Worm (Caenorhabditis elegans): ENCODE measurements around the gene Y54F10BM.9.
"Not testable (repeated sequence)": the region's sequence is repeated elsewhere in the genome, so short reads cannot be mapped to it uniquely, and the experiment has no call there.

Gene Y54F10BM.9

ce11 chrIII:2272075-2272474 is 32.7 kb downstream of the Y54F10BM.9 start, which contains the start of gene fbxa-48:
Gene fbxa-48, minus strand, starts transcription at chrIII:2272175.
- TF ChIP-seq zip-11 (GFP tag; IDR thresholded peaks at IDR 0.05) (no peak), pqm-1 (tag; optimal IDR thresholded peaks at IDR 0.05) (peak; percentile 5)

ce11 chrIII:2271016-2271590 is 33.6 kb downstream of the Y54F10BM.9 start:
- TF ChIP-seq lin-38 (GFP tag; IDR thresholded peaks at IDR 0.05), result peak; percentile 67

DNA sequence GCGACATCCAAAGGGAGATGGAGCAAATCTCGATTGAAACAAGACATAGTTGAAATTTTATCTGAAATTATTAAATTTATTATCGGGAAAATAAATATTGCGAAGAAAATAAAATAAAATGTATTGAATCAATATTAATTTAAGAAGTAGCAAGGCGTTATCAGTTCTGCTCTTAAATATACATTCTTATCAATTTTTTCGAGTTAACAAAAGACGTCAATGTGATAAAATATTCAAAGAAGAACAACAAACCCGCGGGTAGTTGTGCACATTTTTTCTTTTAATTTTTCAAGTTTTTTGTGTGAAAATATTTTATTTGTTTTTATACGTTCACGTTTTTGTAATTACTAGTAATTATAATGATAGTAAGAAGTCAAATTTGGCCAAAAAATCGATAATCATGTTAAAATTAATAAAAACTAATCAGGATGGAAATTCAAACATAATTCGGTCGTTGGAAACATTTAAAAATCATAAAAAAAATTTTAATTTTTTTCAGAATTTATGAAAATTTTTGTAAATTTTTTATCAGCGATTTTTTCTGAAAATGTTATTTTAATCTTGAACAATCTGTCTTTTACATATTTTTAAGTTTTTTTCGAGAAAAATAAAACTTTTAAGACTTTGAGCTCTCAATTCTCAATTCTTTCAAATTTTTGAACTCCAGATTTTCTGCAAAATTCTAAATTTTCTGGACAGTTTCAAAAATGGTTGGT is 38.6 kb downstream of the Y54F10BM.9 start, which contains the start of gene fbxa-9:
fbxa-9 (plus strand) TSS at position 666 of the 716 bp plus-strand sequence.
- TF ChIP-seq pqm-1 (tag; optimal IDR thresholded peaks at IDR 0.05) (peak; percentile 55), ZK337.2 (GFP tag; IDR thresholded peaks at IDR 0.05) (no peak), snpc-1.2 (GFP tag; IDR thresholded peaks at IDR 0.05) (no peak), skn-1 (tag; optimal IDR thresholded peaks at IDR 0.05) (no peak), nhr-28 (tag; optimal IDR thresholded peaks at IDR 0.05) (peak; percentile 42), unc-130 (GFP tag; optimal IDR thresholded peaks at IDR 0.05) (no peak), madf-9 (GFP tag; conservative IDR thresholded peaks at IDR 0.05) (no peak)

DNA sequence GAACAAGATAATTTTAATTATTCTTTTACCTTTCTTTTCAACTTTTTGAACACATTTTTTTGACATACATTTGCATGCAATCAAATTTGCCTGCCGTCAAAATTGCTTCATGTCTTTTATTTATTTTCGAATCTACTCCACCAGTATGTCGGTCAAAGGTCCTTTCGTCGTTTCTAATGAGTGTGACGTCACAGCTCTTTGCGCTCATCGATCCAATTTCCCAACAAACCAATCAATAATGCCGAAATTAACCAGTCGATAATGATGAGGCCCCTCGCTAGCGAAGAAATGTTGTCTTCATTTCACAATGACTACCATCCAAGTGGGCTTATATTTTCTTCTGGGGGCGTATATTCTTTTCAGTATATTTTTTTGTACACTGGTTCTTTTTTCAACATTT is 41.8 kb downstream of the Y54F10BM.9 start, which contains the start of gene Y54F10BM.6:
Y54F10BM.6 (plus strand) TSS at position 301 of the 400 bp plus-strand sequence.
- TF ChIP-seq F37D6.2 (tag; optimal IDR thresholded peaks at IDR 0.05) (no peak), cey-2 (tag; optimal IDR thresholded peaks at IDR 0.05; ENCODE audit: borderline replicate concordance, insufficient read depth) (no peak), daf-12 (tag; optimal IDR thresholded peaks at IDR 0.05) (no peak), egl-43 (GFP tag; IDR thresholded peaks at IDR 0.05) (no peak), nhr-77 (tag; optimal IDR thresholded peaks at IDR 0.05) (no peak), unc-62 (GFP tag; optimal IDR thresholded peaks at IDR 0.05 in 1 of 2) (no peak), unc-62 (tag; optimal IDR thresholded peaks at IDR 0.05) (no peak), Y105C5A.15 (GFP tag; IDR thresholded peaks at IDR 0.05) (no peak), Y5F2A.4 (GFP tag; optimal IDR thresholded peaks at IDR 0.05) (no peak), nhr-48 (tag; optimal IDR thresholded peaks at IDR 0.05) (no peak), ceh-44 (GFP tag; IDR thresholded peaks at IDR 0.05) (no peak), sdz-12 (GFP tag; optimal IDR thresholded peaks at IDR 0.05) (no peak), nhr-6 (tag; optimal IDR thresholded peaks at IDR 0.05) (no peak)

DNA sequence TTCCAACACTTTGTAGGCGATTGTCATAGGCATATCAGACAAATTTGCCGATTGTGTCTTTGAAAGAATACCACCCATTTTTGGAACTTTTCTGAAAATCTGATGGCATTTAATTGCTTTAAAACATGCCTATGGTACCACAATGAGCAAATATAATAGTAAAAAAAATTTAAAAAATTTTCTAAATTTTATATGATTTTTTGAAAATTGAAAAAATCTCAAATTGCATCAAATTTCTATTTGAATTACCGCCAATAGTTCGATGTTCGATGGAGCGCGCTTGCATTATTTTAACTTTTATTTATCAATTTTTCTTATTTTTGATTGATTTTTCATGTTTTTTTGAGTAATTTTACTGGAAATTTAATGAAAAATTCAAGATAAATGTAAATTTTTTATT is 43.4 kb downstream of the Y54F10BM.9 start, which contains the start of gene fbxa-42:
fbxa-42 (minus strand) TSS at position 101 of the 400 bp plus-strand sequence.
- TF ChIP-seq madf-5 (GFP tag; IDR thresholded peaks at IDR 0.05); ces-1 (GFP tag; optimal IDR thresholded peaks at IDR 0.05); F49E8.2 (tag; optimal IDR thresholded peaks at IDR 0.05; ENCODE audit: borderline replicate concordance): not testable (repeated sequence)

ce11 chrIII:2259329-2259728 is 45.4 kb downstream of the Y54F10BM.9 start:
- no peak for TF ChIP-seq rbr-2 (tag; optimal IDR thresholded peaks at IDR 0.05)
- TF ChIP-seq ceh-32 (tag; optimal IDR thresholded peaks at IDR 0.05; ENCODE audit: poor library complexity), result no peak
- no peak for TF ChIP-seq attf-4 (tag; optimal IDR thresholded peaks at IDR 0.05)
- no peak for TF ChIP-seq nhr-76 (tag; optimal IDR thresholded peaks at IDR 0.05)
- no peak for TF ChIP-seq fos-1 (tag; optimal IDR thresholded peaks at IDR 0.05)
- TF ChIP-seq zag-1 (tag; optimal IDR thresholded peaks at IDR 0.05), result no peak
- TF ChIP-seq ceh-20 (GFP tag; IDR thresholded peaks at IDR 0.05), result no peak

Measured in whole organism, L4 larva.